Fruit fly (Drosophila melanogaster): ENCODE data around the gene CG31457.

The CG31457 gene

DNA sequence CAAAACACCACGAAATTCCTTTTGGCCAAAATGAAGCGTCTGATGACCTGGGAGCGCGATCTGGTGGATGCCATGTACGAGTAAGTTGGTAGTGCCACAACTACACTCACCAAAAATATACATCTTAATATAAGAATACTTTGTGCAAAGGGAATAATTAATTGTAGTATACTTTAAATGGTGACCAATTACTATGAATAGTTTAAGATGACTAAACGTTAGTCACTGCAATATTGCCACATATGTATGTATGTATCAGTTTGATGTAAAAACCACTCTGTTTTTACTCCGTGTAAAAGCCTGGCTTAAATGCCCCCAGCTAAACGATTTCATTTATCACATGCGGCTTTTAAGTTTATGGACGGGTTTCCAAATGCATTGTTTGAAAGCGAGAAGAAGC lies 47.0 kb upstream of the CG31457 start (continued):
- TF ChIP-seq CG15073 (GFP tag; optimal IDR thresholded peaks at IDR 0.05) (no peak), p53 (GFP tag; optimal IDR thresholded peaks at IDR 0.05) (no peak), CG8944 (GFP tag; optimal IDR thresholded peaks at IDR 0.05) (no peak), Eip74EF (GFP tag; optimal IDR thresholded peaks at IDR 0.05) (peak in 1 of 2 experiments; percentile 55), CG31224 (GFP tag; IDR thresholded peaks at IDR 0.05) (no peak), Opbp (GFP tag; IDR thresholded peaks at IDR 0.05; ENCODE audit: partially characterized antibody) (no peak), ATbp (GFP tag; optimal IDR thresholded peaks at IDR 0.05) (peak; percentile 48), cad (GFP tag; optimal IDR thresholded peaks at IDR 0.05) (no peak), CG15269 (tag; optimal IDR thresholded peaks at IDR 0.05) (peak; percentile 42), CG3847 (GFP tag; IDR thresholded peaks at IDR 0.05) (no peak), ind (GFP tag; optimal IDR thresholded peaks at IDR 0.05) (peak; percentile 19), CG16813 (GFP tag; IDR thresholded peaks at IDR 0.05; ENCODE audit: partially characterized antibody) (no peak), Ada2b (GFP tag; IDR thresholded peaks at IDR 0.05) (no peak), da (GFP tag; optimal IDR thresholded peaks at IDR 0.05) (no peak), CG6854 (GFP tag; optimal IDR thresholded peaks at IDR 0.05) (no peak), tna (GFP tag; IDR thresholded peaks at IDR 0.05; ENCODE audit: partially characterized antibody) (no peak), al (GFP tag; IDR thresholded peaks at IDR 0.05) (no peak), ftz-f1 (GFP tag; optimal IDR thresholded peaks at IDR 0.05) (no peak), unpg (GFP tag; optimal IDR thresholded peaks at IDR 0.05) (peak; percentile 56), bowl (GFP tag; IDR thresholded peaks at IDR 0.05) (peak; percentile 55; the same call in 1 of the 2 replicates), Bteb2 (GFP tag; optimal IDR thresholded peaks at IDR 0.05) (no peak), BEAF-32 (GFP tag; optimal IDR thresholded peaks at IDR 0.05) (no peak), CG3065 (GFP tag; optimal IDR thresholded peaks at IDR 0.05) (no peak), Vsx1 (GFP tag; optimal IDR thresholded peaks at IDR 0.05) (no peak), gt (GFP tag; IDR thresholded peaks at IDR 0.05) (no peak), tap (tag; optimal IDR thresholded peaks at IDR 0.05) (no peak), CG15514 (GFP tag; optimal IDR thresholded peaks at IDR 0.05) (no peak), Gug (GFP tag; IDR thresholded peaks at IDR 0.05) (no peak), CG2199 (GFP tag; IDR thresholded peaks at IDR 0.05) (no peak), Stat92E (GFP tag; optimal IDR thresholded peaks at IDR 0.05) (no peak), CG8765 (GFP tag; IDR thresholded peaks at IDR 0.05) (no peak), CG7786 (GFP tag; optimal IDR thresholded peaks at IDR 0.05) (no peak), grn (GFP tag; optimal IDR thresholded peaks at IDR 0.05) (no peak), Mrtf (GFP tag; IDR thresholded peaks at IDR 0.05) (no peak), br (optimal IDR thresholded peaks at IDR 0.05) (no peak), fru (optimal IDR thresholded peaks at IDR 0.05) (no peak), usp (GFP tag; optimal IDR thresholded peaks at IDR 0.05) (no peak), jing (GFP tag; optimal IDR thresholded peaks at IDR 0.05) (peak; percentile 63), Hey (tag; optimal IDR thresholded peaks at IDR 0.05) (no peak), dati (GFP tag; IDR thresholded peaks at IDR 0.05) (no peak), CG14965 (GFP tag; optimal IDR thresholded peaks at IDR 0.05; ENCODE audit: borderline replicate concordance) (no peak), CG8359 (GFP tag; optimal IDR thresholded peaks at IDR 0.05; ENCODE audit: borderline replicate concordance) (peak; percentile 8), az2 (GFP tag; optimal IDR thresholded peaks at IDR 0.05) (peak; percentile 49), Rfx (GFP tag; IDR thresholded peaks at IDR 0.05) (no peak), cas (GFP tag; IDR thresholded peaks at IDR 0.05) (no peak), CG14050 (GFP tag; IDR thresholded peaks at IDR 0.05) (no peak), kah (GFP tag; optimal IDR thresholded peaks at IDR 0.05) (no peak), CG17186 (GFP tag; optimal IDR thresholded peaks at IDR 0.05) (no peak), CG9727 (GFP tag; optimal IDR thresholded peaks at IDR 0.05) (no peak), Side (GFP tag; optimal IDR thresholded peaks at IDR 0.05) (no peak), CG18619 (GFP tag; optimal IDR thresholded peaks at IDR 0.05) (peak; percentile 18), dan (GFP tag; IDR thresholded peaks at IDR 0.05) (no peak), Elba2 (GFP tag; optimal IDR thresholded peaks at IDR 0.05) (no peak)
